Worm (Caenorhabditis elegans): Measurements from ENCODE around the gene Y75B8A.37.

DNA sequence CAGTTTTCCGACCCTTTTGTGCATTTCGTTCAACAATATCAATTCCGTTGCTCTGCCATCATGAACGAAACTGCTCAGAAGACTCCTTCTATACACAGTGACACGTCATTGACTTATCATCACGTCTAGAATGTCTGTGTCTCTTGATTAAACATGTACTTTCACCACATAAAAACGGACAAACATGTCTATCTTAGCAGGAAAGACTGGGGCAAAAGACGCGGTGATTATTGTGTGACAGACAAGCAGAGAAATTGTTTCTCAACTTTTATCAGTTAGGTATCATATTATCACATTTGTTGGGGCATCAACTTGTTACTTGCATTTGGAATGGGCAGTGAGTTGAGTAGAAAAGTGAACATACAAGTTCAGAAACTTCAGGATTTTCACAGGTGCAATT, 10.0 kb downstream of the Y75B8A.37 start:
- no peak for TF ChIP-seq ama-1 (optimal IDR thresholded peaks at IDR 0.05)
- TF ChIP-seq ztf-4 (tag; optimal IDR thresholded peaks at IDR 0.05), result no peak
- peak; percentile 90 for TF ChIP-seq fos-1 (tag; optimal IDR thresholded peaks at IDR 0.05)
- no peak for TF ChIP-seq ceh-82 (tag; optimal IDR thresholded peaks at IDR 0.05)
- no peak for TF ChIP-seq nhr-23 (tag; optimal IDR thresholded peaks at IDR 0.05)
- TF ChIP-seq nhr-237 (tag; optimal IDR thresholded peaks at IDR 0.05), result no peak
- TF ChIP-seq zag-1 (tag; optimal IDR thresholded peaks at IDR 0.05), result no peak
- no peak for TF ChIP-seq lin-39 (tag; optimal IDR thresholded peaks at IDR 0.05)
- no peak for TF ChIP-seq nhr-10 (tag; optimal IDR thresholded peaks at IDR 0.05)
- no peak for TF ChIP-seq nhr-12 (tag; optimal IDR thresholded peaks at IDR 0.05)
- TF ChIP-seq mdl-1 (tag; optimal IDR thresholded peaks at IDR 0.05), result no peak

All from whole organism, L2 larva.